Fruit fly (Drosophila melanogaster) whole organism, embryonic: ENCODE measurements around the gene Polr3G.

ENCODE experiments used
- Asciz ChIP-seq: fragments of 200-800 bp; sonication (Bioruptor generic); optimal IDR thresholded peaks from 2 replicates; lab custom pipeline; 2017; ENCODE audit warnings: missing biosample characterization, mild to moderate bottlenecking, missing genetic modification characterization, missing genetic modification reagents
- BEAF-32 ChIP-seq: fragments of 200-800 bp; sonication (Bioruptor generic); optimal IDR thresholded peaks from 3 replicates; lab custom pipeline; 2017; ENCODE audit warnings: missing biosample characterization, missing genetic modification characterization, mild to moderate bottlenecking, moderate library complexity, missing genetic modification reagents
- Bteb2 ChIP-seq: fragments of 200-800 bp; sonication (Bioruptor generic); optimal IDR thresholded peaks from 2 replicates; lab custom pipeline; 2016; ENCODE audit warnings: missing biosample characterization, missing genetic modification characterization
- CG10267 ChIP-seq: fragments of 200-800 bp; sonication (Bioruptor generic); optimal IDR thresholded peaks from 2 replicates; lab custom pipeline; 2018; ENCODE audit warnings: missing biosample characterization, mild to moderate bottlenecking, missing genetic modification characterization, moderate library complexity
- CG10431 ChIP-seq: fragments of 200-800 bp; sonication (Bioruptor generic); optimal IDR thresholded peaks from 3 replicates; lab custom pipeline; 2018; ENCODE audit warnings: missing biosample characterization, mild to moderate bottlenecking, missing genetic modification characterization
- CG11504 ChIP-seq: fragments of 200-800 bp; sonication (Bioruptor generic); optimal IDR thresholded peaks from 3 replicates; lab custom pipeline; 2019; ENCODE audit warnings: missing biosample characterization, mild to moderate bottlenecking, missing genetic modification characterization, moderate library complexity
- CG12071 ChIP-seq: fragments of 200-800 bp; sonication (Bioruptor generic); optimal IDR thresholded peaks from 3 replicates; lab custom pipeline; 2018; ENCODE audit warnings: missing biosample characterization, mild to moderate bottlenecking, missing genetic modification characterization
- CG14441 ChIP-seq: fragments of 200-800 bp; sonication (Bioruptor generic); IDR thresholded peaks from 2 replicates; pipeline ENCODE4 v1.3.6; 2022; ENCODE audit warnings: missing biosample characterization, missing genetic modification characterization
- CG15073 ChIP-seq: fragments of 200-800 bp; sonication (Bioruptor generic); optimal IDR thresholded peaks from 2 replicates; lab custom pipeline; 2016; ENCODE audit warnings: missing biosample characterization, missing genetic modification characterization
- CG1529 ChIP-seq: fragments of 200-800 bp; sonication (Bioruptor generic); optimal IDR thresholded peaks from 3 replicates; lab custom pipeline; 2018; ENCODE audit warnings: missing biosample characterization, missing genetic modification characterization
- CG15514 ChIP-seq: fragments of 200-800 bp; sonication (Bioruptor generic); optimal IDR thresholded peaks from 3 replicates; lab custom pipeline; 2017; ENCODE audit warnings: missing biosample characterization, missing genetic modification characterization, mild to moderate bottlenecking, moderate library complexity, missing genetic modification reagents
- CG15696 ChIP-seq: fragments of 200-800 bp; sonication (Bioruptor generic); optimal IDR thresholded peaks from 2 replicates; lab custom pipeline; 2019; ENCODE audit warnings: missing biosample characterization, mild to moderate bottlenecking, missing genetic modification characterization, moderate library complexity
- CG16815 ChIP-seq: fragments of 200-800 bp; sonication (Bioruptor generic); optimal IDR thresholded peaks from 3 replicates; lab custom pipeline; 2017; ENCODE audit warnings: missing biosample characterization, mild to moderate bottlenecking, missing genetic modification characterization
- CG17328 ChIP-seq: fragments of 200-800 bp; sonication (Bioruptor generic); IDR thresholded peaks from 2 replicates; pipeline ENCODE4 v1.3.6; 2022; ENCODE audit warnings: missing biosample characterization, missing genetic modification characterization
- CG17361 ChIP-seq: fragments of 200-800 bp; sonication (Bioruptor generic); IDR thresholded peaks from 3 replicates; pipeline ENCODE4 v1.3.6; 2022; ENCODE audit warnings: missing biosample characterization, missing genetic modification characterization
- CG17802 ChIP-seq: fragments of 200-800 bp; sonication (Bioruptor generic); optimal IDR thresholded peaks from 2 replicates; lab custom pipeline; 2018; ENCODE audit warnings: missing biosample characterization, mild to moderate bottlenecking, missing genetic modification characterization, moderate library complexity
- CG2120 ChIP-seq: fragments of 200-800 bp; sonication (Bioruptor generic); optimal IDR thresholded peaks from 3 replicates; lab custom pipeline; 2016; ENCODE audit warnings: missing biosample characterization, missing genetic modification characterization
- CG30020 ChIP-seq: fragments of 200-800 bp; optimal IDR thresholded peaks from 2 replicates; lab custom pipeline; 2019; ENCODE audit warnings: missing biosample characterization, mild to moderate bottlenecking, missing genetic modification characterization, moderate library complexity
- CG31388 ChIP-seq: fragments of 200-800 bp; sonication (Bioruptor generic); optimal IDR thresholded peaks from 2 replicates; lab custom pipeline; 2016; ENCODE audit warnings: missing biosample characterization, missing genetic modification characterization
- CG32767 ChIP-seq: fragments of 200-800 bp; sonication (Bioruptor generic); IDR thresholded peaks from 2 replicates; pipeline ENCODE4 v1.3.6; 2022; ENCODE audit warnings: missing biosample characterization, missing genetic modification characterization
- CG3838 ChIP-seq: fragments of 200-800 bp; sonication (Bioruptor generic); optimal IDR thresholded peaks from 3 replicates; lab custom pipeline; 2016; ENCODE audit warnings: missing biosample characterization, missing genetic modification characterization
- CG4328 ChIP-seq: fragments of 200-800 bp; sonication (Bioruptor generic); optimal IDR thresholded peaks from 3 replicates; lab custom pipeline; 2017; ENCODE audit warnings: missing biosample characterization, missing genetic modification reagents, missing genetic modification characterization
- Elba2 ChIP-seq: fragments of 200-800 bp; sonication (Bioruptor generic); optimal IDR thresholded peaks from 3 replicates; lab custom pipeline; 2016; ENCODE audit warnings: missing biosample characterization, missing genetic modification characterization
- HLH4C ChIP-seq: fragments of 200-800 bp; sonication (Bioruptor generic); IDR thresholded peaks from 3 replicates; pipeline ENCODE4 v1.3.6; 2022; ENCODE audit warnings: missing biosample characterization, missing genetic modification characterization; ENCODE audit not compliant: partially characterized antibody
- Hand ChIP-seq: fragments of 200-800 bp; sonication (Bioruptor generic); optimal IDR thresholded peaks from 2 replicates; lab custom pipeline; 2017; ENCODE audit warnings: mild to moderate bottlenecking, missing biosample characterization, missing genetic modification reagents, missing genetic modification characterization
- Hey ChIP-seq: fragments of 200-800 bp; sonication (Bioruptor generic); optimal IDR thresholded peaks from 3 replicates; lab custom pipeline; 2018; ENCODE audit warnings: missing biosample characterization, mild to moderate bottlenecking, missing genetic modification characterization
- HmgD ChIP-seq: fragments of 200-800 bp; sonication (Bioruptor generic); optimal IDR thresholded peaks from 3 replicates; lab custom pipeline; 2016; ENCODE audit warnings: missing biosample characterization, missing genetic modification characterization
- Hr3 ChIP-seq: fragments of 200-800 bp; sonication (Bioruptor generic); optimal IDR thresholded peaks from 3 replicates; lab custom pipeline; 2016; ENCODE audit warnings: missing biosample characterization, missing genetic modification characterization
- Lpt ChIP-seq: fragments of >200 bp; optimal IDR thresholded peaks from 2 replicates; lab custom pipeline; 2018; ENCODE audit warnings: missing biosample characterization, missing genetic modification characterization
- MTF-1 ChIP-seq: fragments of 200-800 bp; sonication (Bioruptor generic); optimal IDR thresholded peaks from 2 replicates; lab custom pipeline; 2018; ENCODE audit warnings: missing biosample characterization, mild to moderate bottlenecking, missing genetic modification characterization, borderline replicate concordance
- Mrtf ChIP-seq: fragments of 200-800 bp; sonication (Bioruptor generic); IDR thresholded peaks from 3 replicates; pipeline ENCODE4 v1.3.6; 2022; ENCODE audit warnings: missing biosample characterization, missing genetic modification characterization
- Myb ChIP-seq: fragments of 200-800 bp; sonication (Bioruptor generic); optimal IDR thresholded peaks from 2 replicates; lab custom pipeline; 2016; ENCODE audit warnings: missing biosample characterization, missing genetic modification characterization
- Neu2 ChIP-seq: fragments of 200-800 bp; sonication (Bioruptor generic); optimal IDR thresholded peaks from 3 replicates; lab custom pipeline; 2016; ENCODE audit warnings: missing biosample characterization, missing genetic modification characterization, borderline replicate concordance
- Nf-YC ChIP-seq: fragments of 200-800 bp; optimal IDR thresholded peaks from 3 replicates; lab custom pipeline; 2019; ENCODE audit warnings: missing biosample characterization, mild to moderate bottlenecking, missing genetic modification characterization, moderate library complexity
- Spps ChIP-seq: fragments of 200-800 bp; sonication (Bioruptor generic); optimal IDR thresholded peaks from 2 replicates; lab custom pipeline; 2018; ENCODE audit warnings: missing biosample characterization, mild to moderate bottlenecking, missing genetic modification characterization
- Tbp ChIP-seq: fragments of >200 bp; optimal IDR thresholded peaks from 2 replicates; lab custom pipeline; 2018; ENCODE audit warnings: missing biosample characterization, missing genetic modification characterization
- Vsx1 ChIP-seq: fragments of 200-800 bp; sonication (Bioruptor generic); optimal IDR thresholded peaks from 2 replicates; lab custom pipeline; 2017; ENCODE audit warnings: missing biosample characterization, mild to moderate bottlenecking, missing genetic modification characterization, missing genetic modification reagents
- cas ChIP-seq: fragments of 200-800 bp; sonication (Bioruptor generic); IDR thresholded peaks from 2 replicates; pipeline ENCODE4 v1.3.6; 2022; ENCODE audit warnings: missing biosample characterization, missing genetic modification characterization
- caup ChIP-seq: fragments of 200-800 bp; sonication (Bioruptor generic); optimal IDR thresholded peaks from 3 replicates; lab custom pipeline; 2017; ENCODE audit warnings: missing biosample characterization, mild to moderate bottlenecking, missing genetic modification characterization, moderate library complexity; ENCODE audit not compliant: severe bottlenecking
- chinmo ChIP-seq: fragments of 200-800 bp; sonication (Bioruptor generic); IDR thresholded peaks from 4 replicates; pipeline ENCODE4 v1.3.6; 2022; ENCODE audit warnings: missing biosample characterization, missing genetic modification characterization; ENCODE audit not compliant: partially characterized antibody
- da ChIP-seq: fragments of 200-800 bp; sonication (Bioruptor generic); optimal IDR thresholded peaks from 2 replicates; lab custom pipeline; 2016; ENCODE audit warnings: missing biosample characterization, missing genetic modification characterization
- gsb ChIP-seq: fragments of 200-800 bp; sonication (Bioruptor generic); IDR thresholded peaks from 2 replicates; pipeline ENCODE4 v1.3.6; 2022; ENCODE audit warnings: missing biosample characterization, missing genetic modification characterization
- ham ChIP-seq: fragments of 200-800 bp; sonication (Bioruptor generic); IDR thresholded peaks from 2 replicates; pipeline ENCODE4 v1.3.6; 2022; ENCODE audit warnings: missing biosample characterization, missing genetic modification characterization
- ind ChIP-seq: fragments of 200-800 bp; sonication (Bioruptor generic); optimal IDR thresholded peaks from 3 replicates; lab custom pipeline; 2016; ENCODE audit warnings: missing biosample characterization, missing genetic modification characterization
- jigr1 ChIP-seq: fragments of 200-800 bp; sonication (Bioruptor generic); IDR thresholded peaks from 3 replicates; pipeline ENCODE4 v1.3.6; 2022; ENCODE audit warnings: missing biosample characterization, missing genetic modification characterization
- maf-S ChIP-seq: fragments of 200-800 bp; sonication (Bioruptor generic); optimal IDR thresholded peaks from 2 replicates; lab custom pipeline; 2016; ENCODE audit warnings: missing biosample characterization, missing genetic modification characterization
- mam ChIP-seq: fragments of 200-800 bp; sonication (Bioruptor generic); optimal IDR thresholded peaks from 3 replicates; lab custom pipeline; 2016; ENCODE audit warnings: missing biosample characterization, missing genetic modification characterization
- nau ChIP-seq: fragments of 200-800 bp; sonication (Bioruptor generic); optimal IDR thresholded peaks from 3 replicates; lab custom pipeline; 2017; ENCODE audit warnings: missing biosample characterization, mild to moderate bottlenecking, missing genetic modification characterization, missing genetic modification reagents
- trem ChIP-seq: fragments of 200-800 bp; optimal IDR thresholded peaks from 3 replicates; lab custom pipeline; 2019; ENCODE audit warnings: missing biosample characterization, mild to moderate bottlenecking, missing genetic modification characterization, moderate library complexity
- zen ChIP-seq: fragments of 200-800 bp; sonication (Bioruptor generic); optimal IDR thresholded peaks from 3 replicates; lab custom pipeline; 2018; ENCODE audit warnings: missing biosample characterization, mild to moderate bottlenecking, missing genetic modification characterization, moderate library complexity

Gene Polr3G

DNA sequence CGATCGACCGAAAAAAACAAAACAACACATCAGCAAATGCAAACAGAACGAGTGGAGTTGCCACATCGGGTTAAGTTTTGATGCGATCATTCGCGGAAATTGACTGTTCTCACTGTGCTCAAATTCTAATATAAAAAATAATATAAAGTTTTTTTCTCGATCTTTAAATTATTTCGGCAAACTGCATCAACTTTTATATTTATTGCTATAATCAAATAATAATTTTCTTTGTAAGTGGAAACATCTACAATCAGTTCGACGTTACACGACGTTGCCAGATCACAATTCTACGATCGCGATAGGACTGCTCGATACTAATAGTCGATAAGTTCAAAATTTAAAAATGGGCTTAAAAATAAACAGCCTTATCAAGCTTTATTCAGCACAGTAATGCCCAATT lies 1.8 kb upstream of the Polr3G start, which contains the start of gene Gorab (continued):
- peak; percentile 90 for TF ChIP-seq CG16815 (GFP tag; lab: Kevin White, UChicago)
- no peak for TF ChIP-seq Tbp
- peak; percentile 27 for TF ChIP-seq maf-S (GFP tag; lab: Kevin White, UChicago)
- TF ChIP-seq Spps (tag; lab: Kevin White, UChicago): peak; percentile 74
- TF ChIP-seq cas (GFP tag; lab: Robert Waterston, UW): peak; percentile 91
- TF ChIP-seq zen (tag; lab: Kevin White, UChicago): peak; percentile 91
- peak; percentile 89 for TF ChIP-seq CG32767 (GFP tag; lab: Robert Waterston, UW)
- peak; percentile 85 for TF ChIP-seq CG10267
- TF ChIP-seq CG30020 (tag; lab: Kevin White, UChicago): peak; percentile 87
- peak; percentile 87 for TF ChIP-seq CG11504 (tag; lab: Kevin White, UChicago)
- TF ChIP-seq nau: peak; percentile 57
- peak; percentile 97 for TF ChIP-seq CG14441
- TF ChIP-seq CG4328 (GFP tag; lab: Kevin White, UChicago): peak; percentile 46
- TF ChIP-seq mam (GFP tag; lab: Kevin White, UChicago): peak; percentile 89
- peak; percentile 86 for TF ChIP-seq CG15514
- TF ChIP-seq CG15696 (tag; lab: Kevin White, UChicago): peak; percentile 86
- peak; percentile 44; the same call in 2 of the 3 replicates for TF ChIP-seq HLH4C (GFP tag; lab: Robert Waterston, UW)
- peak; percentile 80 for TF ChIP-seq Myb (GFP tag; lab: Kevin White, UChicago)
- peak; percentile 78 for TF ChIP-seq gsb (GFP tag; lab: Robert Waterston, UW)
- TF ChIP-seq BEAF-32 (GFP tag; lab: Kevin White, UChicago): peak; percentile 76
- peak; percentile 91 for TF ChIP-seq Hr3 (GFP tag; lab: Kevin White, UChicago)
- TF ChIP-seq CG15073 (GFP tag; lab: Kevin White, UChicago): peak; percentile 71
- peak; percentile 47 for TF ChIP-seq CG1529 (GFP tag; lab: Kevin White, UChicago)
- peak; percentile 81 for TF ChIP-seq Elba2 (GFP tag; lab: Kevin White, UChicago)
- TF ChIP-seq CG31388: peak; percentile 73
- TF ChIP-seq Mrtf (GFP tag; lab: Robert Waterston, UW): peak; percentile 93
- peak; percentile 93 for TF ChIP-seq ind (GFP tag; lab: Kevin White, UChicago)
- TF ChIP-seq HmgD (GFP tag; lab: Kevin White, UChicago): peak; percentile 44
- TF ChIP-seq CG10431 (GFP tag; lab: Kevin White, UChicago): peak; percentile 53
- 0 out of 2 replicates have a peak, but pooled peaks have one; percentile 45 for TF ChIP-seq ham (GFP tag; lab: Robert Waterston, UW)
- TF ChIP-seq Vsx1 (GFP tag; lab: Kevin White, UChicago): peak; percentile 87
- peak; percentile 85 for TF ChIP-seq caup (GFP tag; lab: Kevin White, UChicago)
- TF ChIP-seq Bteb2 (GFP tag; lab: Kevin White, UChicago): peak; percentile 84
- TF ChIP-seq Neu2 (GFP tag; lab: Kevin White, UChicago): no peak
- TF ChIP-seq CG2120 (GFP tag; lab: Kevin White, UChicago): peak; percentile 93
- TF ChIP-seq da (GFP tag; lab: Kevin White, UChicago): peak; percentile 39
- TF ChIP-seq Lpt (GFP tag; lab: Kevin White, UChicago): no peak
- TF ChIP-seq Hand (GFP tag; lab: Kevin White, UChicago): no peak
- no peak for TF ChIP-seq CG12071 (GFP tag; lab: Kevin White, UChicago)
- TF ChIP-seq Asciz (GFP tag; lab: Kevin White, UChicago): peak; percentile 66
- peak; percentile 6 for TF ChIP-seq Hey (tag; lab: Kevin White, UChicago)
- TF ChIP-seq trem (tag; lab: Kevin White, UChicago): peak; percentile 91
- TF ChIP-seq CG17802 (tag; lab: Kevin White, UChicago): peak; percentile 91
- peak; percentile 93 for TF ChIP-seq CG17361
- peak; percentile 56 for TF ChIP-seq CG3838 (GFP tag; lab: Kevin White, UChicago)
- TF ChIP-seq chinmo (GFP tag; lab: Robert Waterston, UW): 0 out of 4 replicates have a peak, but pooled peaks have one; percentile 5
- TF ChIP-seq Nf-YC (tag; lab: Kevin White, UChicago): peak; percentile 67
- peak; percentile 89 for TF ChIP-seq jigr1 (GFP tag; lab: Robert Waterston, UW)
- TF ChIP-seq MTF-1: peak; percentile 60
- peak; percentile 96 for TF ChIP-seq CG17328 (GFP tag; lab: Robert Waterston, UW)
